Fruit fly (Drosophila melanogaster) whole organism, wandering third instar larva: ENCODE results near the gene GV1.
A peak's percentile ranks its signal among the peaks of the same experiment; 100 is the strongest.

Source experiments
- Abd-B ChIP-seq: fragments of >200 bp; optimal IDR thresholded peaks from 2 replicates; lab custom pipeline; 2017; ENCODE audit warnings: missing biosample characterization, missing genetic modification characterization
- CG32264 ChIP-seq: fragments of 200-800 bp; sonication (Bioruptor generic); optimal IDR thresholded peaks from 2 replicates; lab custom pipeline; 2016; ENCODE audit warnings: missing biosample characterization, missing genetic modification characterization
- CG9705 ChIP-seq: fragments of 200-800 bp; sonication (Bioruptor generic); optimal IDR thresholded peaks from 2 replicates; lab custom pipeline; 2018; ENCODE audit warnings: missing biosample characterization, mild to moderate bottlenecking, missing genetic modification characterization
- Dfd ChIP-seq: fragments of >200 bp; optimal IDR thresholded peaks from 2 replicates; lab custom pipeline; 2017; ENCODE audit warnings: missing biosample characterization, missing genetic modification characterization
- Dif ChIP-seq: fragments of 200-275, 200-300 bp; sonication (Bioruptor generic); optimal IDR thresholded peaks from 2 replicates; lab custom pipeline; 2018; ENCODE audit warnings: missing biosample characterization, missing genetic modification characterization; ENCODE audit not compliant: partially characterized antibody
- HLH106 ChIP-seq: fragments of 200-800 bp; optimal IDR thresholded peaks from 3 replicates; lab custom pipeline; 2019; ENCODE audit warnings: missing biosample characterization, mild to moderate bottlenecking, missing genetic modification characterization, moderate library complexity
- Hnf4 ChIP-seq: fragments of 200-800 bp; sonication (Bioruptor generic); optimal IDR thresholded peaks from 2 replicates; lab custom pipeline; 2016; ENCODE audit warnings: missing biosample characterization, mild to moderate bottlenecking, missing genetic modification characterization
- Hr83 ChIP-seq: fragments of 200-300 bp; sonication (Bioruptor generic); optimal IDR thresholded peaks from 2 replicates; lab custom pipeline; 2016; ENCODE audit warnings: missing biosample characterization, mild to moderate bottlenecking, missing genetic modification characterization, moderate library complexity; ENCODE audit not compliant: poor library complexity, severe bottlenecking
- Jra ChIP-seq: sonication (Bioruptor generic); optimal IDR thresholded peaks from 2 replicates; lab custom pipeline; 2016; ENCODE audit warnings: missing biosample characterization, missing genetic modification characterization
- Myc ChIP-seq: fragments of >200 bp; optimal IDR thresholded peaks from 2 replicates; lab custom pipeline; 2017
- N ChIP-seq: fragments of >200 bp; optimal IDR thresholded peaks from 2 replicates; lab custom pipeline; 2018; ENCODE audit warnings: missing biosample characterization, missing external identifiers, missing genetic modification characterization
- OdsH ChIP-seq: fragments of 200-800 bp; sonication (Bioruptor generic); optimal IDR thresholded peaks from 2 replicates; lab custom pipeline; 2016; ENCODE audit warnings: missing biosample characterization, mild to moderate bottlenecking, missing genetic modification characterization
- Rel ChIP-seq, 2 experiments: fragments of 200-800 bp; sonication (Bioruptor generic) in 1 of 2; optimal IDR thresholded peaks; 2 replicates in 1 of 2; 3 replicates in 1 of 2; lab custom pipeline; 2016 to 2019; ENCODE audit warnings: mild to moderate bottlenecking in 2 of 2, missing biosample characterization in 2 of 2, missing genetic modification characterization in 2 of 2, moderate library complexity in 1 of 2
- Sp1 ChIP-seq: fragments of 200-800 bp; sonication (Bioruptor generic); optimal IDR thresholded peaks from 3 replicates; lab custom pipeline; 2019; ENCODE audit warnings: missing biosample characterization, mild to moderate bottlenecking, missing genetic modification characterization, moderate library complexity
- Vsx2 ChIP-seq: fragments of 200-300, 225-300 bp; sonication (Bioruptor generic); optimal IDR thresholded peaks from 2 replicates; lab custom pipeline; 2018; ENCODE audit warnings: missing biosample characterization, missing genetic modification characterization; ENCODE audit not compliant: partially characterized antibody
- br ChIP-seq: fragments of 200-800 bp; sonication (Bioruptor generic); optimal IDR thresholded peaks from 2 replicates; lab custom pipeline; 2016; ENCODE audit warnings: missing biosample characterization, missing genetic modification characterization
- brk ChIP-seq: fragments of 200-800 bp; sonication (Bioruptor generic); optimal IDR thresholded peaks from 2 replicates; lab custom pipeline; 2016; ENCODE audit warnings: missing biosample characterization, mild to moderate bottlenecking, missing genetic modification characterization
- dl ChIP-seq, 2 experiments: fragments of 175-275, 200-275 bp in 1 of 2; fragments of 200-275 bp in 1 of 2; sonication (Bioruptor generic); optimal IDR thresholded peaks; lab custom pipeline; 2018; ENCODE audit warnings: mild to moderate bottlenecking in 2 of 2, missing biosample characterization in 2 of 2, missing genetic modification characterization in 2 of 2, moderate library complexity in 2 of 2; ENCODE audit not compliant: partially characterized antibody in 2 of 2, insufficient read depth in 1 of 2
- dmrt93B ChIP-seq: fragments of 200-800 bp; sonication (Bioruptor generic); optimal IDR thresholded peaks from 2 replicates; lab custom pipeline; 2018; ENCODE audit warnings: missing biosample characterization, mild to moderate bottlenecking, missing genetic modification characterization
- dsf ChIP-seq: sonication (Bioruptor generic); optimal IDR thresholded peaks from 2 replicates; lab custom pipeline; 2016; ENCODE audit warnings: missing biosample characterization, missing genetic modification characterization, borderline replicate concordance
- ey ChIP-seq: fragments of 200-800 bp; sonication (Bioruptor generic); optimal IDR thresholded peaks from 2 replicates; lab custom pipeline; 2016; ENCODE audit warnings: missing biosample characterization, missing genetic modification characterization
- foxo ChIP-seq, 2 experiments: fragments of 200-800 bp; sonication (Bioruptor generic); optimal IDR thresholded peaks; 2 replicates in 1 of 2; 3 replicates in 1 of 2; lab custom pipeline; 2016 to 2017; ENCODE audit warnings: missing biosample characterization in 2 of 2, missing genetic modification characterization in 2 of 2
- fru ChIP-seq: fragments of 200-800 bp; sonication (Bioruptor generic); optimal IDR thresholded peaks from 3 replicates; lab custom pipeline; 2016; ENCODE audit warnings: missing biosample characterization, mild to moderate bottlenecking, missing genetic modification characterization
- h ChIP-seq: fragments of 200-800 bp; sonication (Bioruptor generic); optimal IDR thresholded peaks from 3 replicates; lab custom pipeline; 2016; ENCODE audit warnings: missing biosample characterization, mild to moderate bottlenecking, missing genetic modification characterization
- jim ChIP-seq: fragments of 175-275, 200-325 bp; sonication (Bioruptor generic); optimal IDR thresholded peaks from 2 replicates; lab custom pipeline; 2016; ENCODE audit warnings: missing biosample characterization, mild to moderate bottlenecking, missing genetic modification characterization
- lola ChIP-seq: fragments of >200 bp; optimal IDR thresholded peaks from 2 replicates; lab custom pipeline; 2017; ENCODE audit warnings: missing biosample characterization, missing genetic modification characterization
- psq ChIP-seq: fragments of 200-800 bp; sonication (Bioruptor generic); optimal IDR thresholded peaks from 3 replicates; lab custom pipeline; 2017; ENCODE audit warnings: missing biosample characterization, mild to moderate bottlenecking, missing genetic modification characterization, moderate library complexity
- rgr ChIP-seq: fragments of 200-800 bp; sonication (Bioruptor generic); optimal IDR thresholded peaks from 3 replicates; lab custom pipeline; 2016; ENCODE audit warnings: missing biosample characterization, mild to moderate bottlenecking, missing genetic modification characterization
- sage ChIP-seq: fragments of 200-800 bp; sonication (Bioruptor generic); optimal IDR thresholded peaks from 2 replicates; lab custom pipeline; 2016; ENCODE audit warnings: missing biosample characterization, mild to moderate bottlenecking, missing genetic modification characterization
- sv ChIP-seq: fragments of 200-800 bp; sonication (Bioruptor generic); optimal IDR thresholded peaks from 3 replicates; lab custom pipeline; 2016; ENCODE audit warnings: missing biosample characterization, missing genetic modification characterization
- tai ChIP-seq: sonication (Bioruptor generic); optimal IDR thresholded peaks from 2 replicates; lab custom pipeline; 2016; ENCODE audit warnings: missing biosample characterization, missing genetic modification characterization
- usp ChIP-seq: fragments of >200 bp; optimal IDR thresholded peaks from 2 replicates; lab custom pipeline; 2017; ENCODE audit warnings: missing biosample characterization, missing genetic modification characterization
- woc ChIP-seq: sonication (Bioruptor generic); optimal IDR thresholded peaks from 2 replicates; lab custom pipeline; 2016; ENCODE audit warnings: missing biosample characterization, mild to moderate bottlenecking, missing genetic modification characterization

Gene GV1

DNA sequence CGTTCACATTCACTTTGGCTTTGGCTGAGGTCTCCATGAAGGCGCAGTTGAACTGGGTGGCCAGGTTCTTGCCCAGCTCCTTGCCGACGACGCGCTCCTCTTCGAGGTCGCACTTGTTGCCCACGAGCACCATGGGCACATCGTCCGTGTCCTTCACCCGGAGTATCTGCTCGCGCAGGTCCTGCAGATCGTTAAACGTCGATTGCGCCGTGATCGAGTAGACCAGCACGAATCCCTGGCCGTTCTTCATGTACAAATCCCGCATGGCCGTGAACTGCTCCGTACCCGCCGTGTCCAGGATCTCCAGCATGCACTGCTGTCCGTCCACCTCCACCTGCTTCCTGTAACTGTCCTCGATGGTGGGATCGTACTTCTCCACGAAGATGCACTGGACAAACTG is 50.4 kb downstream of the GV1 start:
- no peak for TF ChIP-seq woc (GFP tag; lab: Kevin White, UChicago)
- TF ChIP-seq psq = no peak
- no peak for TF ChIP-seq CG9705
- no peak for TF ChIP-seq Myc
- no peak for TF ChIP-seq brk
- no peak for TF ChIP-seq N (GFP tag; lab: Kevin White, UChicago)
- TF ChIP-seq sage (GFP tag; lab: Kevin White, UChicago) = no peak
- no peak for TF ChIP-seq Abd-B (GFP tag; lab: Kevin White, UChicago)
- no peak for TF ChIP-seq lola (GFP tag; lab: Kevin White, UChicago)
- no peak for TF ChIP-seq usp (GFP tag; lab: Kevin White, UChicago)
- no peak for TF ChIP-seq br
- TF ChIP-seq Dif (GFP tag; lab: Kevin White, UChicago) = no peak

dm6 chr3L:1861400-1861793 is 51.0 kb downstream of the GV1 start:
- TF ChIP-seq dl (GFP tag; optimal IDR thresholded peaks at IDR 0.05; lab: Kevin White, UChicago; ENCODE audit: insufficient read depth in 1 of 2, partially characterized antibody in 2 of 2) = peak in 1 of 2 experiments; percentile 2
- TF ChIP-seq Abd-B (GFP tag; lab: Kevin White, UChicago) = no peak
- peak; percentile 5 for TF ChIP-seq Rel (GFP tag; optimal IDR thresholded peaks at IDR 0.05; lab: Kevin White, UChicago)
- peak; percentile 11 for TF ChIP-seq Rel (tag; optimal IDR thresholded peaks at IDR 0.05; lab: Kevin White, UChicago)
- TF ChIP-seq sv (GFP tag; lab: Kevin White, UChicago) = no peak
- peak; percentile 81 for TF ChIP-seq N (GFP tag; lab: Kevin White, UChicago)

- TF ChIP-seq Sp1 (GFP tag; lab: Kevin White, UChicago) (peak; percentile 46), tai (no peak), Vsx2 (GFP tag; lab: Kevin White, UChicago) (no peak), brk (no peak), OdsH (GFP tag; lab: Kevin White, UChicago) (no peak), jim (GFP tag; lab: Kevin White, UChicago) (no peak), Abd-B (GFP tag; lab: Kevin White, UChicago) (no peak), Dif (GFP tag; lab: Kevin White, UChicago) (no peak), CG32264 (GFP tag; lab: Kevin White, UChicago) (no peak), N (GFP tag; lab: Kevin White, UChicago) (no peak), HLH106 (tag; lab: Kevin White, UChicago) (peak; percentile 51), Jra (peak; percentile 60), Hr83 (GFP tag; lab: Kevin White, UChicago) (peak; percentile 88), Myc (no peak), foxo (GFP tag; optimal IDR thresholded peaks at IDR 0.05; lab: Kevin White, UChicago) (peak in 1 of 2 experiments; percentile 66), CG9705 (peak; percentile 46), Hnf4 (peak; percentile 35), h (peak; percentile 59), woc (GFP tag; lab: Kevin White, UChicago) (peak; percentile 82), Dfd (GFP tag; lab: Kevin White, UChicago) (no peak), rgr (peak; percentile 48), ey (GFP tag; lab: Kevin White, UChicago) (peak; percentile 36), dsf (GFP tag; lab: Kevin White, UChicago) (no peak), sage (GFP tag; lab: Kevin White, UChicago) (no peak), psq (no peak), fru (GFP tag; lab: Kevin White, UChicago) (peak; percentile 33), lola (GFP tag; lab: Kevin White, UChicago) (no peak), sv (GFP tag; lab: Kevin White, UChicago) (peak; percentile 45), dmrt93B (GFP tag; lab: Kevin White, UChicago) (peak; percentile 59), br (peak; percentile 27)
These were observed 51.5 kb downstream of the GV1 start, which contains the start of gene Rap1 for dm6 chr3L:1861794-1862447. TSS of gene Rap1 (minus strand) at chr3L:1862239.
